Worm (Caenorhabditis elegans) whole organism, L1 larva: ENCODE measurements around the gene ins-8.

Experiments
- Y116A8C.19 ChIP-seq: sonication (generic microtip); optimal IDR thresholded peaks from 2 replicates; lab custom pipeline; 2016; ENCODE audit warnings: missing compliant biosample characterization, missing genetic modification characterization, borderline replicate concordance
- aha-1 ChIP-seq: fragments of 150-350 bp; optimal IDR thresholded peaks from 2 replicates; lab custom pipeline; 2014; ENCODE audit warnings: missing biosample characterization, missing genetic modification characterization
- ama-1 ChIP-seq: fragments of 150-350 bp; optimal IDR thresholded peaks from 2 replicates; lab custom pipeline; 2014
- ceh-8 ChIP-seq: fragments of 200-800 bp; sonication (Bioruptor generic); optimal IDR thresholded peaks from 2 replicates; lab custom pipeline; 2018; ENCODE audit warnings: mild to moderate bottlenecking, missing genetic modification characterization, moderate library complexity, missing compliant biosample characterization
- ceh-82 ChIP-seq, 3 experiments: fragments of 150-350 bp in 1 of 3; sonication (generic microtip) in 2 of 3; optimal IDR thresholded peaks; 2 replicates each; lab custom pipeline; 2014 to 2017; ENCODE audit warnings: missing biosample characterization in 3 of 3, missing genetic modification characterization in 3 of 3
- ces-1 ChIP-seq: fragments of 150-350 bp; optimal IDR thresholded peaks from 2 replicates; lab custom pipeline; 2014; ENCODE audit warnings: missing biosample characterization, missing genetic modification reagents, missing genetic modification characterization
- dsc-1 ChIP-seq: sonication (generic microtip); optimal IDR thresholded peaks from 2 replicates; lab custom pipeline; 2016; ENCODE audit warnings: mild to moderate bottlenecking, missing genetic modification characterization, missing compliant biosample characterization
- egl-13 ChIP-seq: sonication (generic microtip); optimal IDR thresholded peaks from 2 replicates; lab custom pipeline; 2016; ENCODE audit warnings: missing genotype, missing genetic modification reagents, missing genetic modification characterization, missing compliant biosample characterization
- egl-27 ChIP-seq, 2 experiments: fragments of 150-350 bp in 1 of 2; sonication (generic microtip); optimal IDR thresholded peaks; 3 replicates each; lab custom pipeline; 2017 to 2018; ENCODE audit warnings: missing biosample characterization in 2 of 2, missing genetic modification characterization in 2 of 2, missing genetic modification reagents in 2 of 2
- elt-2 ChIP-seq: sonication (generic microtip); optimal IDR thresholded peaks from 2 replicates; lab custom pipeline; 2016; ENCODE audit warnings: missing genetic modification characterization, mild to moderate bottlenecking, inconsistent platforms, missing compliant biosample characterization, missing genetic modification reagents
- fkh-10 ChIP-seq: sonication (generic microtip); optimal IDR thresholded peaks from 2 replicates; lab custom pipeline; 2017; ENCODE audit warnings: missing biosample characterization, missing genetic modification reagents, missing genetic modification characterization
- fkh-8 ChIP-seq: sonication (generic microtip); optimal IDR thresholded peaks from 2 replicates; lab custom pipeline; 2016; ENCODE audit warnings: mild to moderate bottlenecking, missing genetic modification characterization, missing compliant biosample characterization
- fos-1 ChIP-seq: fragments of 150-350 bp; optimal IDR thresholded peaks from 2 replicates; lab custom pipeline; 2014; ENCODE audit warnings: missing biosample characterization, missing genetic modification characterization
- hlh-4 ChIP-seq: sonication (generic microtip); optimal IDR thresholded peaks from 2 replicates; lab custom pipeline; 2016; ENCODE audit warnings: mild to moderate bottlenecking, missing genetic modification characterization, missing compliant biosample characterization
- jun-1 ChIP-seq: fragments of 150-350 bp; optimal IDR thresholded peaks from 2 replicates; lab custom pipeline; 2014; ENCODE audit warnings: missing biosample characterization, missing genetic modification reagents, missing genetic modification characterization
- lin-13 ChIP-seq: fragments of 150-350 bp; optimal IDR thresholded peaks from 2 replicates; lab custom pipeline; 2014; ENCODE audit warnings: missing biosample characterization, missing genetic modification reagents, missing genetic modification characterization
- lin-14 ChIP-seq: fragments of 200-800 bp; sonication (Bioruptor generic); optimal IDR thresholded peaks from 2 replicates; lab custom pipeline; 2018; ENCODE audit warnings: mild to moderate bottlenecking, missing genetic modification characterization, moderate library complexity, missing compliant biosample characterization
- lin-35 ChIP-seq, 2 experiments: fragments of 150-350 bp; optimal IDR thresholded peaks; 2 replicates each; lab custom pipeline; 2014; ENCODE audit warnings: missing biosample characterization in 2 of 2, missing genetic modification characterization in 2 of 2, missing genetic modification reagents in 2 of 2
- lin-39 ChIP-seq: fragments of 150-350 bp; optimal IDR thresholded peaks from 2 replicates; lab custom pipeline; 2014; ENCODE audit warnings: missing biosample characterization, missing genetic modification reagents, missing genetic modification characterization
- lir-3 ChIP-seq: sonication (generic microtip); optimal IDR thresholded peaks from 2 replicates; lab custom pipeline; 2016; ENCODE audit warnings: mild to moderate bottlenecking, missing genetic modification characterization, moderate library complexity, missing compliant biosample characterization; ENCODE audit not compliant: poor library complexity
- lsy-2 ChIP-seq, 2 experiments: fragments of 150-350 bp; optimal IDR thresholded peaks; 2 replicates each; lab custom pipeline; 2014; ENCODE audit warnings: missing biosample characterization in 2 of 2, missing genetic modification characterization in 2 of 2
- mef-2 ChIP-seq: fragments of 150-350 bp; optimal IDR thresholded peaks from 2 replicates; lab custom pipeline; 2014; ENCODE audit warnings: missing biosample characterization, missing genetic modification characterization
- mep-1 ChIP-seq: fragments of 150-350 bp; optimal IDR thresholded peaks from 2 replicates; lab custom pipeline; 2014; ENCODE audit warnings: missing biosample characterization, missing genetic modification characterization
- nhr-12 ChIP-seq: sonication (generic microtip); optimal IDR thresholded peaks from 2 replicates; lab custom pipeline; 2017; ENCODE audit warnings: missing biosample characterization, missing genetic modification characterization
- nhr-28 ChIP-seq: fragments of 150-350 bp; optimal IDR thresholded peaks from 2 replicates; lab custom pipeline; 2014; ENCODE audit warnings: missing biosample characterization, missing genetic modification characterization
- nhr-47 ChIP-seq: sonication (generic microtip); optimal IDR thresholded peaks from 2 replicates; lab custom pipeline; 2016; ENCODE audit warnings: mild to moderate bottlenecking, missing genetic modification characterization, moderate library complexity, missing compliant biosample characterization
- nhr-77 ChIP-seq: fragments of 150-350 bp; optimal IDR thresholded peaks from 2 replicates; lab custom pipeline; 2014; ENCODE audit warnings: missing biosample characterization, missing genetic modification characterization
- nhr-85 ChIP-seq: sonication (generic microtip); peaks from one replicate; lab custom pipeline; 2016; ENCODE audit warnings: missing genetic modification characterization, inconsistent platforms, missing compliant biosample characterization
- nhr-90 ChIP-seq: sonication (generic microtip); optimal IDR thresholded peaks from 2 replicates; lab custom pipeline; 2016; ENCODE audit warnings: mild to moderate bottlenecking, missing genetic modification characterization, missing compliant biosample characterization; ENCODE audit not compliant: poor library complexity
- pag-3 ChIP-seq: sonication (generic microtip); optimal IDR thresholded peaks from 2 replicates; lab custom pipeline; 2017; ENCODE audit warnings: missing genetic modification characterization, mild to moderate bottlenecking, missing compliant biosample characterization, antibody characterized with exemption, borderline replicate concordance; ENCODE audit not compliant: insufficient read depth
- pax-3 ChIP-seq: fragments of 200-800 bp; sonication (Bioruptor generic); optimal IDR thresholded peaks from 2 replicates; lab custom pipeline; 2018; ENCODE audit warnings: mild to moderate bottlenecking, missing genetic modification characterization, moderate library complexity, missing compliant biosample characterization
- rnt-1 ChIP-seq: sonication (generic microtip); optimal IDR thresholded peaks from 2 replicates; lab custom pipeline; 2016; ENCODE audit warnings: mild to moderate bottlenecking, missing genetic modification characterization, moderate library complexity, missing compliant biosample characterization
- snpc-4 ChIP-seq: fragments of 150-350 bp; optimal IDR thresholded peaks from 2 replicates; lab custom pipeline; 2014; ENCODE audit warnings: missing biosample characterization, missing genetic modification characterization
- sox-4 ChIP-seq: sonication (generic microtip); optimal IDR thresholded peaks from 2 replicates; lab custom pipeline; 2016; ENCODE audit warnings: missing genetic modification characterization, missing compliant biosample characterization
- unc-30 ChIP-seq: sonication (generic microtip); optimal IDR thresholded peaks from 2 replicates; lab custom pipeline; 2017; ENCODE audit warnings: missing biosample characterization, missing genetic modification characterization
- unc-62 ChIP-seq: fragments of 150-350 bp; optimal IDR thresholded peaks from 2 replicates; lab custom pipeline; 2014; ENCODE audit warnings: missing biosample characterization, missing genetic modification reagents, missing genetic modification characterization
- vab-15 ChIP-seq: sonication (generic microtip); optimal IDR thresholded peaks from 2 replicates; lab custom pipeline; 2017; ENCODE audit warnings: missing genotype, mild to moderate bottlenecking, missing genetic modification characterization, missing compliant biosample characterization
- xbp-1 ChIP-seq: sonication (generic microtip); optimal IDR thresholded peaks from 2 replicates; lab custom pipeline; 2016; ENCODE audit warnings: missing genetic modification characterization, missing compliant biosample characterization
- zag-1 ChIP-seq: fragments of 150-350 bp; optimal IDR thresholded peaks from 2 replicates; lab custom pipeline; 2014; ENCODE audit warnings: missing biosample characterization, missing genetic modification characterization
- ztf-4 ChIP-seq: fragments of 150-350 bp; optimal IDR thresholded peaks from 2 replicates; lab custom pipeline; 2014; ENCODE audit warnings: missing biosample characterization, missing genetic modification characterization

ins-8 gene

ce11 chrIV:9668103-9668672, 12.6 kb downstream of the ins-8 start (continued):
- no peak for TF ChIP-seq dsc-1 (tag; lab: Kevin White, UChicago)
- TF ChIP-seq lin-35 (GFP tag; optimal IDR thresholded peaks at IDR 0.05; lab: Kevin White, UChicago): peak in 1 of 2 experiments; percentile 14
- peak; percentile 46 for TF ChIP-seq lin-14 (GFP tag; lab: Kevin White, UChicago)
- no peak for TF ChIP-seq fkh-8 (tag; lab: Kevin White, UChicago)
- TF ChIP-seq, all 84 proteins: peak for 9

- TF ChIP-seq nhr-85 (tag; lab: Kevin White, UChicago) (peak; percentile 73), lin-13 (GFP tag; lab: Kevin White, UChicago) (no peak), elt-2 (tag; lab: Kevin White, UChicago) (peak; percentile 4), xbp-1 (no peak), mef-2 (tag; lab: Kevin White, UChicago) (no peak), pag-3 (tag; lab: Kevin White, UChicago) (no peak), fos-1 (tag; lab: Kevin White, UChicago) (no peak), fkh-8 (tag; lab: Kevin White, UChicago) (no peak), lin-39 (tag; lab: Kevin White, UChicago) (no peak), vab-15 (tag; lab: Kevin White, UChicago) (no peak), aha-1 (no peak), lsy-2 (tag; optimal IDR thresholded peaks at IDR 0.05; lab: Kevin White, UChicago) (peak in 1 of 2 experiments; percentile 10), pax-3 (tag; lab: Kevin White, UChicago) (no peak), lir-3 (tag; lab: Kevin White, UChicago) (no peak), nhr-47 (peak; percentile 0), hlh-4 (tag; lab: Kevin White, UChicago) (no peak), mep-1 (tag; lab: Kevin White, UChicago) (peak; percentile 17), lin-14 (GFP tag; lab: Kevin White, UChicago) (peak; percentile 11)
Observed at ce11 chrIV:9667084-9667483, 13.7 kb downstream of the ins-8 start.

- TF ChIP-seq lir-3 (tag; lab: Kevin White, UChicago) (no peak), mep-1 (tag; lab: Kevin White, UChicago) (no peak), snpc-4 (tag; lab: Kevin White, UChicago) (no peak), fkh-10 (peak; percentile 62), egl-13 (tag; lab: Kevin White, UChicago) (no peak), ama-1 (no peak), nhr-90 (tag; lab: Kevin White, UChicago) (no peak), unc-62 (GFP tag; lab: Kevin White, UChicago) (no peak), rnt-1 (tag; lab: Kevin White, UChicago) (no peak), lin-14 (GFP tag; lab: Kevin White, UChicago) (peak; percentile 28)
Observed at ce11 chrIV:9659999-9660398, 20.7 kb downstream of the ins-8 start.

ce11 chrIV:9657753-9658152, 23.0 kb downstream of the ins-8 start, which contains the start of gene acc-1:
Gene acc-1, plus strand, starts transcription at chrIV:9658053.
- no peak for TF ChIP-seq nhr-12 (tag; lab: Kevin White, UChicago)
- TF ChIP-seq Y116A8C.19 (tag; lab: Kevin White, UChicago): no peak
- no peak for TF ChIP-seq jun-1 (tag; lab: Kevin White, UChicago)
- TF ChIP-seq ceh-8 (GFP tag; lab: Kevin White, UChicago): no peak
- no peak for TF ChIP-seq nhr-28
- no peak for TF ChIP-seq zag-1 (tag; lab: Kevin White, UChicago)
- TF ChIP-seq ceh-82 (tag; optimal IDR thresholded peaks at IDR 0.05; lab: Kevin White, UChicago): no peak
- TF ChIP-seq unc-62 (GFP tag; lab: Kevin White, UChicago): no peak
- TF ChIP-seq ces-1 (GFP tag; lab: Kevin White, UChicago): no peak
- TF ChIP-seq pax-3 (tag; lab: Kevin White, UChicago): no peak
- TF ChIP-seq nhr-77: no peak
- TF ChIP-seq sox-4 (tag; lab: Kevin White, UChicago): no peak
- no peak for TF ChIP-seq egl-27 (tag; optimal IDR thresholded peaks at IDR 0.05; lab: Kevin White, UChicago)
- no peak for TF ChIP-seq ztf-4
- TF ChIP-seq dsc-1 (tag; lab: Kevin White, UChicago): no peak
- TF ChIP-seq unc-30 (tag; lab: Kevin White, UChicago): no peak
- no peak for TF ChIP-seq hlh-4 (tag; lab: Kevin White, UChicago)
